Fruit fly (Drosophila melanogaster) Kc167 (cell line): Measurements from ENCODE around the gene CG6432.

ENCODE experiments used
- Myc ChIP-seq: fragments of >200 bp; optimal IDR thresholded peaks from 2 replicates; lab custom pipeline; 2017; ENCODE audit warnings: missing external identifiers
- h ChIP-seq: fragments of >200 bp; optimal IDR thresholded peaks from 3 replicates; lab custom pipeline; 2018; ENCODE audit warnings: missing external identifiers
- ttk ChIP-seq: sonication (Bioruptor generic); optimal IDR thresholded peaks from 2 replicates; lab custom pipeline; 2017; ENCODE audit warnings: missing external identifiers

- TF ChIP-seq Myc (lab: Kevin White, UChicago) (no peak), ttk (lab: Kevin White, UChicago) (no peak), h (lab: Kevin White, UChicago) (no peak)
Measured at dm6 chr3R:24333182-24333808, 3.4 kb upstream of the CG6432 start, which contains the start of the genes Rrp5 and Dis3.
